Fruit fly (Drosophila melanogaster) S2 (cell line): ENCODE data around the gene Mcm7.

Experiments used
- CG8478 ChIP-seq: fragments of >200 bp; optimal IDR thresholded peaks from 2 replicates; lab custom pipeline; 2018
- CTCF ChIP-seq, 2 experiments: fragments of >200 bp; optimal IDR thresholded peaks; 2 replicates each; lab custom pipeline; 2018

- TF ChIP-seq CG8478 (lab: Kevin White, UChicago) (no peak), CTCF (optimal IDR thresholded peaks at IDR 0.05; lab: Kevin White, UChicago) (no peak)
Measured at dm6 chr3L:8852907-8853306, 38.5 kb upstream of the Mcm7 start.
